Fruit fly (Drosophila melanogaster): Measurements from ENCODE around the gene VAChT.
A peak's percentile ranks its signal among the peaks of the same experiment; 100 is the strongest.

The VAChT gene

dm6 chr3R:18745961-18746468, 40.7 kb downstream of the VAChT start, which contains the start of the genes PGS1 and gwl (continued):
- TF ChIP-seq ase (GFP tag; IDR thresholded peaks at IDR 0.05) (peak; percentile 82), Rfx (GFP tag; IDR thresholded peaks at IDR 0.05) (peak; percentile 86), dysf (GFP tag; IDR thresholded peaks at IDR 0.05) (peak; percentile 85), sc (optimal IDR thresholded peaks at IDR 0.05) (no peak), sc (GFP tag; optimal IDR thresholded peaks at IDR 0.05) (peak; percentile 40), CG11456 (GFP tag; IDR thresholded peaks at IDR 0.05) (peak; percentile 76), Sox100B (GFP tag; optimal IDR thresholded peaks at IDR 0.05) (peak; percentile 78), Fer3 (tag; optimal IDR thresholded peaks at IDR 0.05) (peak; percentile 75), MTF-1 (GFP tag; optimal IDR thresholded peaks at IDR 0.05; ENCODE audit: borderline replicate concordance) (no peak), Dek (tag; optimal IDR thresholded peaks at IDR 0.05) (peak; percentile 59), sisA (GFP tag; IDR thresholded peaks at IDR 0.05) (peak; percentile 74), CG13894 (tag; optimal IDR thresholded peaks at IDR 0.05) (no peak), Mad (GFP tag; optimal IDR thresholded peaks at IDR 0.05) (no peak), zfh2 (GFP tag; optimal IDR thresholded peaks at IDR 0.05) (peak; percentile 67), sd (tag; optimal IDR thresholded peaks at IDR 0.05) (no peak), ro (GFP tag; IDR thresholded peaks at IDR 0.05) (peak; percentile 58; the same call in 1 of the 2 replicates), CG15514 (GFP tag; optimal IDR thresholded peaks at IDR 0.05) (peak; percentile 45), Dip2 (GFP tag; IDR thresholded peaks at IDR 0.05) (no peak), CG10366 (GFP tag; IDR thresholded peaks at IDR 0.05) (peak; percentile 70), HLH4C (GFP tag; IDR thresholded peaks at IDR 0.05; ENCODE audit: partially characterized antibody) (peak; percentile 37; the same call in 1 of the 3 replicates), CG2875 (GFP tag; optimal IDR thresholded peaks at IDR 0.05) (peak; percentile 9), CG14710 (tag; optimal IDR thresholded peaks at IDR 0.05) (peak; percentile 89), az2 (GFP tag; optimal IDR thresholded peaks at IDR 0.05) (peak; percentile 80), bbx (GFP tag; IDR thresholded peaks at IDR 0.05; ENCODE audit: partially characterized antibody) (no peak; the same call in 1 of the 2 replicates), CG5953 (GFP tag; IDR thresholded peaks at IDR 0.05) (0 out of 2 replicates have a peak, but pooled peaks have one; percentile 28), HHEX (GFP tag; optimal IDR thresholded peaks at IDR 0.05) (peak; percentile 7), yki (optimal IDR thresholded peaks at IDR 0.05) (no peak), CG11093 (GFP tag; IDR thresholded peaks at IDR 0.05) (peak; percentile 77; the same call in 2 of the 3 replicates), Awh (GFP tag; IDR thresholded peaks at IDR 0.05) (peak; percentile 70), Six4 (GFP tag; optimal IDR thresholded peaks at IDR 0.05) (peak; percentile 52), CG18476 (GFP tag; optimal IDR thresholded peaks at IDR 0.05) (peak; percentile 25), CG31224 (GFP tag; IDR thresholded peaks at IDR 0.05) (peak; percentile 68), jumu (GFP tag; optimal IDR thresholded peaks at IDR 0.05) (peak; percentile 29), ap (GFP tag; IDR thresholded peaks at IDR 0.05) (peak; percentile 58), slbo (GFP tag; IDR thresholded peaks at IDR 0.05) (peak; percentile 91), gsb (GFP tag; IDR thresholded peaks at IDR 0.05) (peak; percentile 41; the same call in 1 of the 2 replicates), ind (GFP tag; optimal IDR thresholded peaks at IDR 0.05) (peak; percentile 83), slp2 (GFP tag; optimal IDR thresholded peaks at IDR 0.05) (no peak), CG13296 (GFP tag; optimal IDR thresholded peaks at IDR 0.05) (peak; percentile 45), row (GFP tag; IDR thresholded peaks at IDR 0.05) (peak; percentile 80), zfh1 (GFP tag; IDR thresholded peaks at IDR 0.05) (peak; percentile 71; the same call in 1 of the 3 replicates), bcd (GFP tag; optimal IDR thresholded peaks at IDR 0.05) (peak; percentile 68), Hr78 (GFP tag; optimal IDR thresholded peaks at IDR 0.05) (no peak), CG17612 (GFP tag; IDR thresholded peaks at IDR 0.05) (peak; percentile 35), Taf1 (GFP tag; IDR thresholded peaks at IDR 0.05) (peak; percentile 28; the same call in 1 of the 2 replicates), cato (GFP tag; optimal IDR thresholded peaks at IDR 0.05; ENCODE audit: borderline replicate concordance) (peak; percentile 33), CG2199 (GFP tag; IDR thresholded peaks at IDR 0.05) (no peak), Blimp-1 (GFP tag; optimal IDR thresholded peaks at IDR 0.05) (no peak), D (optimal IDR thresholded peaks at IDR 0.05) (no peak), D (GFP tag; optimal IDR thresholded peaks at IDR 0.05) (peak; percentile 1), mam (GFP tag; optimal IDR thresholded peaks at IDR 0.05) (peak; percentile 67)

Measured in whole organism, embryonic.